Worm (Caenorhabditis elegans): ENCODE results near the gene M03F4.4.

M03F4.4 gene

DNA sequence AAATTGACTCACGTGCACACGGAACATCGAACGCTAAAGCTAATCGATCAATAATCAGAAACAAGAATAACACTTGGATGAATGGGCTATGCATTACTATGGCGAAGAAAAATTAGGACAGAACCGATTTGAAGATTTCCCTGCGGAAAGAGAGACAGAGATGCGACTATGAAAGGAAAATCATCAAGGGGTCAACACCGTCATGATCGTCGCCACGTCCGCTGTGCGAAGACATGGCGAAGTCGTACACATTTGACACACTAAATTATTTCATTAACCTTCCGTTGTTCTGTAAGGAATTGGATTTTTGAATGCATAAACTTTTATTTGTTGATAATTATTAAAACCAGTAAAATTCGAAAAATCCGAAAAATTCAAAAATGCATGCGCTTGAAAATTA, 12.0 kb upstream of the M03F4.4 start, which contains the start of gene M03F4.6:
Gene M03F4.6 (minus strand): TSS at position 101 of the 400 bp plus-strand sequence.
- TF ChIP-seq spr-1 (tag; optimal IDR thresholded peaks at IDR 0.05) (no peak), vab-7 (GFP tag; IDR thresholded peaks at IDR 0.05) (no peak), unc-39 (tag; optimal IDR thresholded peaks at IDR 0.05) (no peak), egl-43 (GFP tag; IDR thresholded peaks at IDR 0.05) (no peak), ceh-20 (GFP tag; IDR thresholded peaks at IDR 0.05) (peak; percentile 37; the same call in 1 of the 2 replicates), sdz-12 (GFP tag; optimal IDR thresholded peaks at IDR 0.05) (no peak), attf-4 (tag; optimal IDR thresholded peaks at IDR 0.05) (no peak), nhr-102 (tag; optimal IDR thresholded peaks at IDR 0.05) (peak; percentile 46), nhr-25 (tag; optimal IDR thresholded peaks at IDR 0.05; ENCODE audit: borderline replicate concordance, insufficient read depth) (peak; percentile 4), lim-7 (GFP tag; IDR thresholded peaks at IDR 0.05) (no peak), lin-29 (GFP tag; IDR thresholded peaks at IDR 0.05) (0 out of 2 replicates have a peak, but pooled peaks have one; percentile 23), lin-15B (tag; optimal IDR thresholded peaks at IDR 0.05) (no peak), nhr-6 (tag; optimal IDR thresholded peaks at IDR 0.05) (no peak), nhr-11 (tag; optimal IDR thresholded peaks at IDR 0.05) (no peak), madf-5 (GFP tag; IDR thresholded peaks at IDR 0.05) (no peak), nhr-237 (tag; optimal IDR thresholded peaks at IDR 0.05) (no peak), F44E2.7 (GFP tag; IDR thresholded peaks at IDR 0.05) (no peak), ZK337.2 (GFP tag; IDR thresholded peaks at IDR 0.05) (no peak), zfp-2 (tag; optimal IDR thresholded peaks at IDR 0.05) (no peak), ama-1 (optimal IDR thresholded peaks at IDR 0.05) (no peak), unc-62 (GFP tag; optimal IDR thresholded peaks at IDR 0.05 in 1 of 2) (no peak), unc-62 (tag; optimal IDR thresholded peaks at IDR 0.05) (no peak), nhr-41 (GFP tag; IDR thresholded peaks at IDR 0.05) (no peak), ztf-11 (tag; optimal IDR thresholded peaks at IDR 0.05) (no peak), hlh-11 (tag; optimal IDR thresholded peaks at IDR 0.05) (peak; percentile 62), R02D3.7 (tag; optimal IDR thresholded peaks at IDR 0.05) (no peak), dmd-9 (GFP tag; IDR thresholded peaks at IDR 0.05) (no peak), dve-1 (tag; optimal IDR thresholded peaks at IDR 0.05; ENCODE audit: insufficient read depth) (peak; percentile 41), daf-12 (tag; optimal IDR thresholded peaks at IDR 0.05) (no peak), ZK546.5 (tag; optimal IDR thresholded peaks at IDR 0.05) (no peak), ceh-32 (tag; optimal IDR thresholded peaks at IDR 0.05; ENCODE audit: poor library complexity) (no peak), mep-1 (tag; optimal IDR thresholded peaks at IDR 0.05) (peak; percentile 22), pha-4 (GFP tag; IDR thresholded peaks at IDR 0.05) (no peak), pha-4 (tag; optimal IDR thresholded peaks at IDR 0.05) (no peak), F26F4.8 (GFP tag; conservative IDR thresholded peaks at IDR 0.05) (no peak), zfp-3 (GFP tag; conservative IDR thresholded peaks at IDR 0.05) (peak; percentile 92), mdl-1 (tag; optimal IDR thresholded peaks at IDR 0.05) (no peak), lin-13 (GFP tag; optimal IDR thresholded peaks at IDR 0.05) (peak; percentile 1), spr-3 (GFP tag; optimal IDR thresholded peaks at IDR 0.05) (no peak), lir-3 (tag; optimal IDR thresholded peaks at IDR 0.05) (no peak), nhr-76 (tag; optimal IDR thresholded peaks at IDR 0.05) (no peak), madf-9 (GFP tag; conservative IDR thresholded peaks at IDR 0.05) (no peak), T26A8.4 (GFP tag; IDR thresholded peaks at IDR 0.05) (peak; percentile 87), nhr-28 (tag; optimal IDR thresholded peaks at IDR 0.05) (no peak), nhr-77 (tag; optimal IDR thresholded peaks at IDR 0.05) (no peak), tra-1 (GFP tag; IDR thresholded peaks at IDR 0.05) (peak; percentile 64; the same call in 1 of the 2 replicates), set-16 (GFP tag; IDR thresholded peaks at IDR 0.05) (no peak), jun-1 (tag; optimal IDR thresholded peaks at IDR 0.05) (no peak), daf-19 (GFP tag; conservative IDR thresholded peaks at IDR 0.05) (no peak), skn-1 (tag; optimal IDR thresholded peaks at IDR 0.05) (no peak), mxl-2 (GFP tag; conservative IDR thresholded peaks at IDR 0.05) (no peak), F10B5.3 (tag; optimal IDR thresholded peaks at IDR 0.05) (no peak), aha-1 (tag) (peak; percentile 88)

All from whole organism, L4 larva.